Worm (Caenorhabditis elegans) whole organism, L4 larva: Measurements from ENCODE around the gene bath-29.

Source experiments
- F37D6.2 ChIP-seq: sonication (generic microtip); optimal IDR thresholded peaks from 2 replicates; lab custom pipeline; 2016; ENCODE audit warnings: mild to moderate bottlenecking, missing genetic modification characterization, missing compliant biosample characterization
- F44E2.7 ChIP-seq: fragments of 200-800 bp; sonication (Bioruptor generic); IDR thresholded peaks from 2 replicates; pipeline ENCODE4 v2.1.2; 2022; ENCODE audit warnings: missing genetic modification characterization, missing compliant biosample characterization
- Y48G9A.11 ChIP-seq: fragments of 200-800 bp; sonication (Bioruptor generic); IDR thresholded peaks from 2 replicates; pipeline ENCODE4 v1.3.6; 2022; ENCODE audit warnings: missing genetic modification reagents, missing genetic modification characterization, missing compliant biosample characterization
- ZK546.5 ChIP-seq, 2 experiments: sonication (generic microtip); optimal IDR thresholded peaks; 2 replicates each; lab custom pipeline; 2017; ENCODE audit warnings: missing biosample characterization in 2 of 2, missing genetic modification characterization in 2 of 2
- attf-4 ChIP-seq: sonication (generic microtip); optimal IDR thresholded peaks from 3 replicates; lab custom pipeline; 2017; ENCODE audit warnings: missing biosample characterization, missing genetic modification characterization
- ceh-32 ChIP-seq: sonication (generic microtip); optimal IDR thresholded peaks from 2 replicates; lab custom pipeline; 2016; ENCODE audit warnings: mild to moderate bottlenecking, missing genetic modification characterization, missing compliant biosample characterization; ENCODE audit not compliant: poor library complexity
- ceh-44 ChIP-seq: fragments of 200-800 bp; sonication (Bioruptor generic); IDR thresholded peaks from 2 replicates; pipeline ENCODE4 v1.3.6; 2022; ENCODE audit warnings: missing genetic modification reagents, missing genetic modification characterization, missing compliant biosample characterization
- ceh-82 ChIP-seq: sonication (generic microtip); optimal IDR thresholded peaks from 2 replicates; lab custom pipeline; 2017; ENCODE audit warnings: missing biosample characterization, missing genetic modification characterization
- ces-1 ChIP-seq: fragments of 150-350 bp; sonication (generic microtip); optimal IDR thresholded peaks from 4 replicates; lab custom pipeline; 2014; ENCODE audit warnings: missing biosample characterization, missing genetic modification reagents, missing genetic modification characterization
- ctbp-1 ChIP-seq: fragments of 200-800 bp; sonication (Bioruptor generic); IDR thresholded peaks from 2 replicates; pipeline ENCODE4 v1.3.6; 2022; ENCODE audit warnings: missing genetic modification reagents, missing genetic modification characterization, missing compliant biosample characterization
- daf-16 ChIP-seq, 3 experiments: sonication (generic microtip); optimal IDR thresholded peaks; 2 replicates each; lab custom pipeline; 2016 to 2017; ENCODE audit warnings: missing genetic modification characterization in 3 of 3, missing genetic modification reagents in 3 of 3, mild to moderate bottlenecking in 2 of 3, missing compliant biosample characterization in 2 of 3, missing biosample characterization in 1 of 3, moderate library complexity in 1 of 3
- daf-19 ChIP-seq: fragments of 200-800 bp; sonication (Bioruptor generic); conservative IDR thresholded peaks from 2 replicates; pipeline ENCODE4 v1.3.6; 2022; ENCODE audit warnings: missing genetic modification characterization, missing compliant biosample characterization
- daf-8 ChIP-seq: fragments of 200-800 bp; sonication (Bioruptor generic); IDR thresholded peaks from 2 replicates; pipeline ENCODE4 v1.3.6; 2022; ENCODE audit warnings: missing genetic modification characterization, missing compliant biosample characterization
- dmd-8 ChIP-seq: fragments of 200-800 bp; sonication (Bioruptor generic); IDR thresholded peaks from 2 replicates; pipeline ENCODE4 v1.3.6; 2022; ENCODE audit warnings: missing genetic modification characterization, missing compliant biosample characterization
- duxl-1 ChIP-seq: sonication (generic microtip); optimal IDR thresholded peaks from 2 replicates; lab custom pipeline; 2016; ENCODE audit warnings: mild to moderate bottlenecking, missing genetic modification characterization, moderate library complexity, missing compliant biosample characterization; ENCODE audit not compliant: poor library complexity
- hlh-30 ChIP-seq: sonication (generic microtip); optimal IDR thresholded peaks from 2 replicates; lab custom pipeline; 2017; ENCODE audit warnings: antibody characterized with exemption, mild to moderate bottlenecking, missing genetic modification characterization, missing compliant biosample characterization; ENCODE audit not compliant: insufficient read depth
- hmg-1.1 ChIP-seq: fragments of 200-800 bp; sonication (Bioruptor generic); IDR thresholded peaks from 2 replicates; pipeline ENCODE4 v1.3.6; 2022; ENCODE audit warnings: missing genetic modification reagents, missing genetic modification characterization, missing compliant biosample characterization
- lin-29 ChIP-seq: fragments of 200-800 bp; sonication (Bioruptor generic); IDR thresholded peaks from 2 replicates; pipeline ENCODE4 v1.3.6; 2022; ENCODE audit warnings: missing genetic modification reagents, missing genetic modification characterization, missing compliant biosample characterization
- lin-38 ChIP-seq: fragments of 200-800 bp; sonication (Bioruptor generic); IDR thresholded peaks from 2 replicates; pipeline ENCODE4 v1.3.6; 2022; ENCODE audit warnings: missing genetic modification reagents, missing genetic modification characterization, missing compliant biosample characterization
- nhr-10 ChIP-seq: fragments of 150-350 bp; optimal IDR thresholded peaks from 2 replicates; lab custom pipeline; 2014; ENCODE audit warnings: missing biosample characterization, missing genetic modification characterization
- nhr-102 ChIP-seq: sonication (generic microtip); optimal IDR thresholded peaks from 2 replicates; lab custom pipeline; 2016; ENCODE audit warnings: mild to moderate bottlenecking, missing genetic modification characterization, moderate library complexity, missing compliant biosample characterization
- nhr-25 ChIP-seq: sonication (generic microtip); optimal IDR thresholded peaks from 2 replicates; lab custom pipeline; 2017; ENCODE audit warnings: missing genetic modification characterization, mild to moderate bottlenecking, missing compliant biosample characterization, antibody characterized with exemption, moderate library complexity, borderline replicate concordance; ENCODE audit not compliant: insufficient read depth
- nhr-28 ChIP-seq: fragments of 150-350 bp; optimal IDR thresholded peaks from 2 replicates; lab custom pipeline; 2014; ENCODE audit warnings: missing biosample characterization, missing genetic modification characterization
- nhr-41 ChIP-seq: fragments of 200-800 bp; sonication (Bioruptor generic); IDR thresholded peaks from 2 replicates; pipeline ENCODE4 v1.3.6; 2022; ENCODE audit warnings: missing genetic modification reagents, missing genetic modification characterization, missing compliant biosample characterization
- nhr-48 ChIP-seq: sonication (generic microtip); optimal IDR thresholded peaks from 2 replicates; lab custom pipeline; 2016; ENCODE audit warnings: mild to moderate bottlenecking, missing genetic modification characterization, missing compliant biosample characterization
- nhr-6 ChIP-seq: fragments of 150-350 bp; optimal IDR thresholded peaks from 2 replicates; lab custom pipeline; 2014; ENCODE audit warnings: missing biosample characterization, missing genetic modification characterization
- nhr-76 ChIP-seq: fragments of 150-350 bp; optimal IDR thresholded peaks from 2 replicates; lab custom pipeline; 2014; ENCODE audit warnings: missing biosample characterization, missing genetic modification characterization
- php-3 ChIP-seq: fragments of 200-800 bp; sonication (Bioruptor generic); IDR thresholded peaks from 2 replicates; pipeline ENCODE4 v1.3.6; 2022; ENCODE audit warnings: missing genetic modification reagents, missing genetic modification characterization, missing compliant biosample characterization
- pqm-1 ChIP-seq: sonication (generic microtip); optimal IDR thresholded peaks from 2 replicates; lab custom pipeline; 2017; ENCODE audit warnings: missing biosample characterization, missing genetic modification characterization
- sdz-12 ChIP-seq: fragments of 200-800 bp; sonication (Bioruptor generic); optimal IDR thresholded peaks from 2 replicates; lab custom pipeline; 2018; ENCODE audit warnings: mild to moderate bottlenecking, missing genetic modification characterization, missing compliant biosample characterization
- spr-1 ChIP-seq: sonication (generic microtip); optimal IDR thresholded peaks from 2 replicates; lab custom pipeline; 2016; ENCODE audit warnings: mild to moderate bottlenecking, missing genetic modification characterization, missing compliant biosample characterization
- tag-97 ChIP-seq: fragments of 200-800 bp; sonication (Bioruptor generic); IDR thresholded peaks from 2 replicates; pipeline ENCODE4 v1.3.6; 2022; ENCODE audit warnings: missing genetic modification characterization, missing compliant biosample characterization
- unc-62 ChIP-seq, 3 experiments: fragments of 150-350 bp in 1 of 3; sonication (generic microtip); optimal IDR thresholded peaks in 2 of 3; peaks in 1 of 3; 1 replicate in 1 of 3; 2 replicates in 2 of 3; lab custom pipeline; 2014 to 2017; ENCODE audit warnings: missing biosample characterization in 3 of 3, missing genetic modification characterization in 3 of 3, missing genetic modification reagents in 3 of 3, missing genotype in 1 of 3

The bath-29 gene

DNA sequence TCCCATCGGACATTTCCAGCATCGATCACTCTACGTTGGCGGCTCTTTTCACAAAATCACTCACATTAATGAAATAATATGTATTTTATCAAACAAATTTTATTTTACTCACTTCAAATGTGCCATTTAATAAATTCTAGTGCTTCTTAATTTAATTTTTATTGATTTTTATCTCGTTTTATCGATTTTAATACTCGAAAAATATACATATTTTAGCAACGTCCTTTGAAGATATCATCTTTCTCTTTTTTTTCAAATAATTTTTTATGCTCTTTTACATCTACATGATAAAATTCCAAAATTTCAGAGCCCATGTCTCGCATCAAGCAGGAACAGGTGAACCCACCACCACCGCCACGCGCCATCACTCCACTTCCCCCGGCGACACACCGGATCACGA, 10.5 kb downstream of the bath-29 start, which contains the start of the genes lido-14 and bath-27:
TSS of gene lido-14 (plus strand) at position 301 of the 400 bp plus-strand sequence.
TSS of gene bath-27 (plus strand) at position 306 of the 400 bp plus-strand sequence.
- TF ChIP-seq ceh-44 (GFP tag; lab: Robert Waterston, UW) (no peak), hmg-1.1 (GFP tag; lab: Robert Waterston, UW) (no peak), nhr-25 (tag; lab: Kevin White, UChicago) (no peak), php-3 (GFP tag; lab: Robert Waterston, UW) (no peak)

DNA sequence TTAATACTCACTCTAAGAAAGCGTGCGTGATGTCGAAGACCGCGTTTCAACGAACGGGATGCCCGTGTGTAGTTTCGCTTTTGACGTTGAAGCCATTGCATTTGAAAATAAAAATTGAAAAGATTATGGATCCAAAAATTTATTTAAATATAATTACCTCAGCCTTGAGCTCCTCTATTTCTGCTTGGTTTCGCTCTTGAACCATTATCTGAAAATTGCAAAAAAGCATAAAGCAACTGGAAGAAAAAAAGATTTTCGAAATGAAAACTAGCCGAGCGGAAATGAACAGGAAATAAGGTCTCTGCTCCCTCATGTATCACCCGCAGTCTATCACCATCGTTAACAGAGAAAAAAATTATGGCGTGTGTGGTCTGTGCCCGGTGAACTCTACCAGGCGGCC, 18.7 kb downstream of the bath-29 start, which contains the start of gene Y49F6C.6:
TSS of gene Y49F6C.6 (minus strand) at position 101 of the 400 bp plus-strand sequence.
- no peak for TF ChIP-seq lin-38 (GFP tag; lab: Robert Waterston, UW)
- no peak for TF ChIP-seq attf-4 (tag; lab: Kevin White, UChicago)
- no peak for TF ChIP-seq hlh-30 (tag; lab: Kevin White, UChicago)
- TF ChIP-seq F44E2.7 (GFP tag; lab: Robert Waterston, UW): no peak
- TF ChIP-seq, all 104 proteins: peak for 0

DNA sequence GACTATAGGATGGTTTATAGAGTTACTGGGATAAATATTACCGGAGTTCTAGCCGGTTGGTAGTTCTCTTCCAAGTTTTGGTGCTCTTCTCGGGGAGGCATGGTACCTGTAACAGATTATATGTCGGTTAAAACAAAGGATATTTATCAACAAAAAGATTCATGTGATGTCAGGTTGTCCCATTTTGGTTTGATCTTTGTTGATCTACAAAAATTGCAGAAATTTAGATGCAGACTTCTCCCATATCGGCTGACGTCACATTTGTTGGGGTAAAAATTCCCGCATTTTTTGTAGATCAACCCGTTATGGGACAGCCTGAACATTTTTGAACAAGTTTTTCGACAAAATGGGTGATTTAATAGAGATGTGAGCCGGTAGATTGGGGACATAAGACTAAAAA, 19.7 kb downstream of the bath-29 start, which contains the start of gene Y49F6C.7:
TSS of gene Y49F6C.7 (minus strand) at position 101 of the 400 bp plus-strand sequence.
- TF ChIP-seq daf-16 (GFP tag; optimal IDR thresholded peaks at IDR 0.05; lab: Kevin White, UChicago) (no peak), daf-16 (tag; optimal IDR thresholded peaks at IDR 0.05; lab: Kevin White, UChicago) (no peak), Y48G9A.11 (GFP tag; lab: Robert Waterston, UW) (no peak), dmd-8 (GFP tag; lab: Robert Waterston, UW) (no peak), duxl-1 (no peak), lin-29 (GFP tag; lab: Robert Waterston, UW) (no peak), nhr-41 (no peak), nhr-6 (tag; lab: Kevin White, UChicago) (no peak), ces-1 (no peak), nhr-48 (no peak), ceh-32 (tag; lab: Kevin White, UChicago) (no peak), spr-1 (tag; lab: Kevin White, UChicago) (no peak), nhr-10 (tag; lab: Kevin White, UChicago) (no peak), ceh-82 (tag; lab: Kevin White, UChicago) (no peak), daf-19 (no peak), nhr-102 (tag; lab: Kevin White, UChicago) (no peak), ZK546.5 (tag; optimal IDR thresholded peaks at IDR 0.05; lab: Kevin White, UChicago) (no peak)

DNA sequence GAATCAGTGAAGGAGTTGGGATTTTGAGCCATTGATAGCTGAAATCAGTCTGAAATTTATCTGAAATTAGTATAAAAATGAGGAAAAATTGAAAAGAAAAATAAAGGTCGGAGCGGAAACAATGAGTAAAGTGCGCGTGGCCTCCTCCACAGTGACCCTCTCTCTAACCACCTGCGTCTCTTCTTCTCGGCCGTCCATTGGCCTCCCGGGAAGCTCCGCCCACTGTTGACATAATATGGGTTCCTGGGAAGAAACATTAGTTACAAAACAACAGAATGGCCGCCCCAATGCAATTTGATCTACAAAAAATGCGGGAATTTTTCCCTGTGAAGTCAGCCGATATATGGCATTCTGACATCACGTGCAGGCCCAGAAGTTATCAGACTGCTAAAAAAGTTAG, 21.7 kb downstream of the bath-29 start, which contains the start of gene Y49F6C.8:
TSS of gene Y49F6C.8 (minus strand) at position 51 of the 400 bp plus-strand sequence.
- TF ChIP-seq ceh-82 (tag; lab: Kevin White, UChicago): no peak
- TF ChIP-seq unc-62 (GFP tag; optimal IDR thresholded peaks at IDR 0.05 in 1 of 2; lab: Kevin White, UChicago): no peak
- no peak for TF ChIP-seq unc-62 (tag; optimal IDR thresholded peaks at IDR 0.05; lab: Kevin White, UChicago)
- peak; percentile 97 for TF ChIP-seq duxl-1
- TF ChIP-seq pqm-1 (tag; lab: Kevin White, UChicago): no peak

DNA sequence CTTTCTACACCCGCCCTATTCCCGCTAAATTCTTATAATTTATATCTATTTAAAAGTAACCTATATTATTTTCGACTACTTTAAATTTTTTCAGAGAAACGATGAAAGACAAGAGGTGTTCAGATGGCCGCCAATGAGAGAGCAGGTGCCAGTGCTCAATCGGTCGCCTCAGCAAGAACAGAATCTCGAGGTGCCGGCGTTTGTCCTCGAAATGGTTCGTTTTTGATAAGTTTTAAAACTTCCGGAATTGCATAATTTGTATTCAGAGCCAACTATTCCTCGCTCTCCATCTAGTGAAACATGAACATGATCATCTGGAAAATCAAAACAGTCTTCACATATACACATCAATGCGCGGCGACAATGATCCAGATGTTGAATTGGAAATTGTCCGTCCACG, 22.6 kb downstream of the bath-29 start, which contains the start of gene bath-23:
TSS of gene bath-23 (plus strand) at position 301 of the 400 bp plus-strand sequence.
- no peak for TF ChIP-seq unc-62 (GFP tag; optimal IDR thresholded peaks at IDR 0.05 in 1 of 2; lab: Kevin White, UChicago)
- no peak for TF ChIP-seq unc-62 (tag; optimal IDR thresholded peaks at IDR 0.05; lab: Kevin White, UChicago)
- TF ChIP-seq tag-97 (GFP tag; lab: Robert Waterston, UW): no peak
- no peak for TF ChIP-seq F37D6.2 (tag; lab: Kevin White, UChicago)
- TF ChIP-seq ctbp-1 (GFP tag; lab: Robert Waterston, UW): no peak
- no peak for TF ChIP-seq ceh-82 (tag; lab: Kevin White, UChicago)
- TF ChIP-seq attf-4 (tag; lab: Kevin White, UChicago): no peak
- no peak for TF ChIP-seq sdz-12 (GFP tag; lab: Kevin White, UChicago)
- no peak for TF ChIP-seq nhr-76 (tag; lab: Kevin White, UChicago)
- TF ChIP-seq daf-8 (GFP tag; lab: Robert Waterston, UW): no peak
- no peak for TF ChIP-seq nhr-28 (tag; lab: Kevin White, UChicago)
